Fruit fly (Drosophila melanogaster): ENCODE results near the gene Drsl6.

DNA sequence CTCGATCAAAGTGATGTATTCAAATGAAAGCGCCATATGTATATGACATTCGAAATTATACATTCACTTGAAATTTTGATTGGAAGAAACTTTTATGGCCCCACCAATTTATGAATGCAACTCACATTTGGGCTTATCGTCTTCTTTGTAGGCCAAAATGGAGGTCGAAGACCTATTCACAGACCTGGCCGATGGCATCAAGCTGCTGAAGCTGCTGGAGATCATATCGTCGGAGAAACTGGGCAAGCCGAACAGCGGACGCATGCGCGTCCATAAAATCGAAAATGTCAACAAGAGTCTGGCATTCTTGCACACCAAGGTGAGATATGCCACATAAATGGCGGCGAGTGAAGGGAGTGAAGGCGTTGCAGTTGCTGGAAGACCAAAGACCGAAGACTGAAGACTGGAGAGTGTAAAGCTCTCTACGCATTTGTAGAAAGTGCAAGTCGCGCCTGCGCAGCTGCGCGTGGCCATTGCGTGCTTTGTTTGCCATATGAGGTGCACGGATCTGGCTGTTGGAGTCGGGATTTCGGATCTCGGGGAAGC, 15.7 kb upstream of the Drsl6 start:
- TF ChIP-seq Poxn (GFP tag; IDR thresholded peaks at IDR 0.05) (no peak), CG3838 (GFP tag; optimal IDR thresholded peaks at IDR 0.05) (no peak), CG12744 (GFP tag; optimal IDR thresholded peaks at IDR 0.05) (no peak), luna (GFP tag; optimal IDR thresholded peaks at IDR 0.05) (no peak), gem (tag; optimal IDR thresholded peaks at IDR 0.05) (no peak), CG30431 (GFP tag; optimal IDR thresholded peaks at IDR 0.05) (no peak), Bteb2 (GFP tag; optimal IDR thresholded peaks at IDR 0.05) (no peak)

Data from whole organism, embryonic.